Worm (Caenorhabditis elegans) whole organism, dauer: ENCODE results near the gene F53F8.3.

ENCODE experiments used
- unc-62 ChIP-seq: sonication (generic microtip); optimal IDR thresholded peaks from 2 replicates; lab custom pipeline; 2017; ENCODE audit warnings: missing biosample characterization, missing genetic modification reagents, missing genetic modification characterization

Gene F53F8.3

ce11 chrV:20689481-20690039, at the start of gene F53F8.3:
TSS of gene F53F8.3 (minus strand) at chrV:20689531.
- TF ChIP-seq unc-62 = no peak

DNA sequence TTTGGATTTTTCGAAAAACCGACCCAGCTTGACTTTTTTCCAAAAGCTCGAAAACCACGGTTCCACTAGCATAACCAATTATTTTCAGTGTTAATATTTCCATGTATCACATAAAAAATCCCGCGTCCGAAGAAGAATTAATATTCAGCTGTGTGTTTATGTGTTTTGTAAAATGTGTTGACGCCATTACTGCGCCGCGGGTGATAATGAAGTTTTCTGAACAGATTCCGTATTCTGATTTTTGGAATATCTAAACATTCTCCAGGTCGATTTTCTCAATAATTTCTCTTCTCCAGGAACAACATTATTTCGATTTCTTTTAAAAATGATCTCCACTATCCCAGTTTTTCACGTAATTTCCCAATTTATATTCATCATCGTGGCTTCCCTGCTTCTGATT, 45.3 kb upstream of the F53F8.3 start, which contains the start of gene srxa-6:
Gene srxa-6 (plus strand): TSS at position 301 of the 400 bp plus-strand sequence.
- no peak for TF ChIP-seq unc-62

DNA sequence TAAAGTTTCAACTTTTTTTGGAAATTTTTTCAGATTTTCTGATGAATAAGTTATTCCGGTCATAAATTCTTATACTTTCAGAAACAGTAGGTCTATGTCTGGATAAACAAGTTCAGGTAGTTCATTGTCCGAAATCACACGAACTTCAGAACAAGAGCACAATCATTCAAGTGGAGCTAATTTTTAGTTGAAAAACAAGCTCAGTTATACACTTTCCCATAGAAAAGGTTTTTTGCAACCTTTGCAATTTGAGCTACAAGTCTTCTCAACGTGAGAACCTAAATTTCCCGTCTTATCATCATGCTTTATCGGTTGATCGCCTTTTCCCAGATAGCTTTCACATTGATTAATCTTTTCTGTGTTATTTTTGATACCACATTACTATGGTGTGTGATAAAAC, 42.5 kb upstream of the F53F8.3 start, which contains the start of gene srxa-1:
Gene srxa-1 (plus strand): TSS at position 301 of the 400 bp plus-strand sequence.
- no peak for TF ChIP-seq unc-62

DNA sequence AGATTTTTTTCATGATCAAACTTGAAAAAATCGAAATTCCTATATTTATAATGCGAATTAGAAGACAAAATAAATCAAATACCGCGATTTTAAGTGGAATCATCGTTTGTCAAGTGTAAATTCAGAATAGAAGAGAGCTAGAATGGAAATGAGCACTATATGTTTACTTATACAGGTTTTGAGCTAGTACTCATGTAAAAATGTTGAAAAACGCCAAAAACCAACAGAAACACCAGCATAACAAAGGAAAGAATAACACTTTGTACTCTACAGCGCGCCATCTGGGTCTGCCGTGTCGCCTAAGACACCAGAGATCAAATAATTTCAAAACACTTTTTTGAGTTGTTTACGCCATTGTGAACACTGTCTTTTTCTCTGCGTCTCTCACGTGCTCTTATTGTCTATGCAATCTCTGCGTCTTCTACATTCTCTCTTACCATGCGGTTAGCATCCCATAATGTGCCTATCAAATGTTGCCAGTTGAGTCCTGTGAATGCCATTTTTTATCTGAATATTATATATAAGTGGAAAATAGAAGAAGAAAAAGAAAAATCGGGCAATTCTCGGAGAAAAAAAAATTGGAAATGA, 39.5 kb upstream of the F53F8.3 start, which contains the start of gene ipla-3:
Gene ipla-3 (minus strand): TSS at position 510 of the 588 bp plus-strand sequence.
- TF ChIP-seq unc-62 = no peak

- no peak for TF ChIP-seq unc-62
These were observed 38.1 kb upstream of the F53F8.3 start for ce11 chrV:20727458-20727857.

ce11 chrV:20722447-20722846, 33.1 kb upstream of the F53F8.3 start:
- no peak for TF ChIP-seq unc-62

ce11 chrV:20721934-20722333, 32.6 kb upstream of the F53F8.3 start, which contains the start of gene Y44A6C.2:
TSS of gene Y44A6C.2 (plus strand) at chrV:20722234.
- TF ChIP-seq unc-62 = no peak

ce11 chrV:20716830-20717441, 27.6 kb upstream of the F53F8.3 start:
- TF ChIP-seq unc-62 = no peak

DNA sequence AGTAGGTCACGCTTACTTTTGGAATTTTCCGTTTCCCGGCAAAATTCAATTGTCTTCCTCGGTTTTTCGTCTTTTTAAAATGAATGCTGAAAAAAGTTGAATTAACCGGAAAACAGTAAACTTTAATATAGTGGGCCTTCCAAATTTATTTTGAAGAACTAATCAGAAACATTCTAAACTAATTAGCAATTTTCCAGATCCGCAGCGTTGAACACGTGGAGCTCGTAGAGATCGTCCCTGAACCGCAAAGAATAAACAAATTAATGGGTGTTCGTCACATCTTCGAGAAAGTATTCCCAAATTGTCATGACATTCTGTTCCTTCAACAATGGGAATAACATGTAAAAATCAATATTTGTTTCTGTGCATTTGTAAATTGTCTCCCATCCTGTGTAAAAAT, 26.9 kb upstream of the F53F8.3 start:
- no peak for TF ChIP-seq unc-62

ce11 chrV:20714503-20714902, 25.2 kb upstream of the F53F8.3 start:
- TF ChIP-seq unc-62 = no peak

DNA sequence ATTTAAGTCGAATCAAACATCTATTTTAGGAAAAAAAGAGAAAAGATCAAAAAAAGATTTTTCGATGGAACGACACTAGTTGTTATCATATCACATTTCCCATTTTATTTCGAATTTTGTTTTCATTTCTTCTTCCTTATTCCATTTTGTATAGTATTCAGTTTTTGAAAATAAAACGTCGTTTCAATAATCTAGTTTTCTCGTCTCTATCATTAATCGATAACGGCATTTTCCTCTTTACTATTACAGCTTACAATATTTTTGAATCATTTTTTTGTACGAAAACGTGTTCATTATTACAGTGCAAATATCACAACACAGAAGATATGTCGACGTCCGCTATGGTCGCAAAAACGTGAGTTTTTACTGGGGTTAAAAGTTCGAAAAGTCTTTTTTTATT, 24.3 kb upstream of the F53F8.3 start, which contains the start of gene Y44A6C.1:
Gene Y44A6C.1 (plus strand): TSS at position 301 of the 400 bp plus-strand sequence.
- no peak for TF ChIP-seq unc-62

- no peak for TF ChIP-seq unc-62
These were observed 23.6 kb upstream of the F53F8.3 start for ce11 chrV:20712994-20713326.

ce11 chrV:20712318-20712993, 23.1 kb upstream of the F53F8.3 start:
- no peak for TF ChIP-seq unc-62

- no peak for TF ChIP-seq unc-62
These were observed 22.4 kb upstream of the F53F8.3 start for ce11 chrV:20711733-20712132.

ce11 chrV:20710642-20711041, 21.3 kb upstream of the F53F8.3 start:
- TF ChIP-seq unc-62 = no peak

- TF ChIP-seq unc-62 = no peak
These were observed 20.8 kb upstream of the F53F8.3 start for ce11 chrV:20710156-20710555.

- TF ChIP-seq unc-62 = no peak
These were observed 14.8 kb upstream of the F53F8.3 start, which contains the start of the genes F53F8.5 and F53F8.6 for ce11 chrV:20703998-20704572. TSS of gene F53F8.5 (minus strand) at chrV:20704049. TSS of gene F53F8.6 (plus strand) at chrV:20704227.
